Fruit fly (Drosophila melanogaster) Kc167 (cell line): ENCODE data around the gene CG7778.

Experiments used
- Myc ChIP-seq: fragments of >200 bp; optimal IDR thresholded peaks from 2 replicates; lab custom pipeline; 2017; ENCODE audit warnings: missing external identifiers
- h ChIP-seq: fragments of >200 bp; optimal IDR thresholded peaks from 3 replicates; lab custom pipeline; 2018; ENCODE audit warnings: missing external identifiers
- insv ChIP-seq: fragments of >200 bp; optimal IDR thresholded peaks from 3 replicates; lab custom pipeline; 2018; ENCODE audit warnings: missing external identifiers
- psq ChIP-seq: fragments of >200 bp; optimal IDR thresholded peaks from 2 replicates; lab custom pipeline; 2017; ENCODE audit warnings: missing external identifiers

DNA sequence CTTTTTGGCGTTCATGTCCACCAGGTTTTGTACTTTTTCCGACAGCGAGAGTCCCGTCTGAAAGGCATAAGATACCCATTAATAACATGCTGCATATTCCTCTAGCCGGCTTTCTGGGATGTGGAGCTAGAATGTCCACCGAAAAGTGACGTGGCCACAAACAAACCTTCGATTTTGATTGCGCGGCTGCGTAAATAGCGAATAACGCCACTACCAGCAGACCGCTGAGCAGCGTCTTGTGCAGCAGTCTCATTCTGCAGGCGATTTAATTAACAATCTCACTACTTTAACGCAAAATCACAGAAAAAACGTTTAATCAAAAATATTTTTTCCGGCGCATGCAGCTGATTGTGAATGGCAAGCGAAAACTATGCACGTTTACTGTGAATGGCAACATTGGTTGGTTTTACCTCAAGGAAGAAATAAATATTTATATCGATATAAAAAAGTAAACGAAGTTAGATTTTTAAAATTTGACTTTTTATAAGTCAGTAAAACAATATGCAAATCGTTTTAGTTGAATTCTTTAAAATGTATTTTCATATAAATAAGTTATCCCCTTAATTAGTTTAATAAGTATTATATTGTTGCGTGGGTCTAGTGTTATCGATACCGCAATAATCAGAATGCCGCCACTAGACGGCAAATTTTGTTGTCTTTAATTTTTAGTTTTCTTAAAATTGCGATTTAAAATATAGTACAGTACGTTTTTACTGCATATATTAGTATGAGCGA is 38.4 kb upstream of the CG7778 start, which contains the start of the genes Ostgamma and Mettl14:
- TF ChIP-seq psq (lab: Kevin White, UChicago), result no peak
- no peak for TF ChIP-seq h (lab: Kevin White, UChicago)
- TF ChIP-seq insv (lab: Kevin White, UChicago), result no peak
- no peak for TF ChIP-seq Myc (lab: Kevin White, UChicago)
